Worm (Caenorhabditis elegans) whole organism, mixed stage, embryonic: ENCODE results near the gene npax-2.

Experiments used
- bed-3 ChIP-seq: fragments of 200-800 bp; sonication (Bioruptor generic); optimal IDR thresholded peaks from 3 replicates; lab custom pipeline; 2018; ENCODE audit warnings: mild to moderate bottlenecking, missing genetic modification characterization, moderate library complexity, missing compliant biosample characterization
- drap-1 ChIP-seq: fragments of 200-800 bp; sonication (Bioruptor generic); optimal IDR thresholded peaks from 3 replicates; lab custom pipeline; 2018; ENCODE audit warnings: mild to moderate bottlenecking, missing genetic modification characterization, missing compliant biosample characterization
- ham-2 ChIP-seq: fragments of 200-800 bp; sonication (Bioruptor generic); optimal IDR thresholded peaks from 2 replicates; lab custom pipeline; 2018; ENCODE audit warnings: mild to moderate bottlenecking, missing genetic modification characterization, missing compliant biosample characterization
- mab-5 ChIP-seq: fragments of 150-350 bp; optimal IDR thresholded peaks from 2 replicates; lab custom pipeline; 2014; ENCODE audit warnings: missing biosample characterization, missing genetic modification characterization
- mep-1 ChIP-seq: fragments of 150-350 bp; optimal IDR thresholded peaks from 2 replicates; lab custom pipeline; 2017; ENCODE audit warnings: missing biosample characterization, missing genetic modification reagents, missing genetic modification characterization, inconsistent platforms
- nhr-28 ChIP-seq: fragments of 150-350 bp; optimal IDR thresholded peaks from 2 replicates; lab custom pipeline; 2014; ENCODE audit warnings: missing biosample characterization, missing genetic modification characterization
- nhr-76 ChIP-seq: sonication (generic microtip); optimal IDR thresholded peaks from 2 replicates; lab custom pipeline; 2017; ENCODE audit warnings: missing biosample characterization, missing genetic modification characterization
- sptf-1 ChIP-seq: sonication (generic microtip); optimal IDR thresholded peaks from 2 replicates; lab custom pipeline; 2017; ENCODE audit warnings: mild to moderate bottlenecking, missing genetic modification characterization, moderate library complexity, missing compliant biosample characterization
- tbx-8 ChIP-seq: fragments of 200-800 bp; sonication (Bioruptor generic); optimal IDR thresholded peaks from 2 replicates; lab custom pipeline; 2018; ENCODE audit warnings: mild to moderate bottlenecking, missing genetic modification characterization, moderate library complexity, missing compliant biosample characterization
- ztf-11 ChIP-seq: fragments of 150-350 bp; optimal IDR thresholded peaks from 2 replicates; lab custom pipeline; 2014; ENCODE audit warnings: missing biosample characterization, missing genetic modification characterization

- TF ChIP-seq tbx-8 (no peak), mab-5 (tag; lab: Kevin White, UChicago) (no peak), drap-1 (GFP tag; lab: Kevin White, UChicago) (no peak), nhr-28 (tag; lab: Kevin White, UChicago) (no peak), nhr-76 (tag; lab: Kevin White, UChicago) (no peak), sptf-1 (no peak), mep-1 (tag; lab: Kevin White, UChicago) (no peak), ham-2 (no peak), ztf-11 (no peak), bed-3 (no peak)
These were observed 5.0 kb downstream of the npax-2 start for ce11 chrX:2144875-2145274.
